Fruit fly (Drosophila melanogaster) whole organism, embryonic: ENCODE results near the gene Pcd.

Experiments used
- Adf1 ChIP-seq: fragments of 200-800 bp; sonication (Bioruptor generic); IDR thresholded peaks from 2 replicates; pipeline ENCODE4 v1.3.6; 2022; ENCODE audit warnings: missing biosample characterization, missing genetic modification characterization
- Antp ChIP-seq: fragments of 200-800 bp; sonication (Bioruptor generic); optimal IDR thresholded peaks from 3 replicates; lab custom pipeline; 2016; ENCODE audit warnings: missing biosample characterization, missing genetic modification characterization
- B-H1 ChIP-seq: fragments of 200-800 bp; sonication (Bioruptor generic); IDR thresholded peaks from 3 replicates; pipeline ENCODE4 v1.3.6; 2022; ENCODE audit warnings: missing biosample characterization, missing genetic modification characterization
- CG12391 ChIP-seq: fragments of 200-800 bp; sonication (Bioruptor generic); optimal IDR thresholded peaks from 3 replicates; lab custom pipeline; 2018; ENCODE audit warnings: missing biosample characterization, mild to moderate bottlenecking, missing genetic modification characterization, moderate library complexity
- CG13624 ChIP-seq: fragments of 200-800 bp; sonication (Bioruptor generic); optimal IDR thresholded peaks from 2 replicates; lab custom pipeline; 2016; ENCODE audit warnings: missing biosample characterization, missing genetic modification characterization
- CG13894 ChIP-seq: fragments of 200-800 bp; sonication (Bioruptor generic); optimal IDR thresholded peaks from 3 replicates; lab custom pipeline; 2018; ENCODE audit warnings: missing biosample characterization, mild to moderate bottlenecking, missing genetic modification characterization, moderate library complexity
- CG14710 ChIP-seq: fragments of 200-800 bp; sonication (Bioruptor generic); optimal IDR thresholded peaks from 3 replicates; lab custom pipeline; 2019; ENCODE audit warnings: missing biosample characterization, mild to moderate bottlenecking, missing genetic modification characterization, moderate library complexity
- CG14965 ChIP-seq: fragments of 200-800 bp; sonication (Bioruptor generic); optimal IDR thresholded peaks from 2 replicates; lab custom pipeline; 2016; ENCODE audit warnings: missing biosample characterization, missing genetic modification characterization, borderline replicate concordance
- CG1602 ChIP-seq: fragments of 200-800 bp; sonication (Bioruptor generic); optimal IDR thresholded peaks from 3 replicates; lab custom pipeline; 2016; ENCODE audit warnings: missing biosample characterization, missing genetic modification characterization
- CG17359 ChIP-seq: fragments of 200-800 bp; sonication (Bioruptor generic); optimal IDR thresholded peaks from 3 replicates; lab custom pipeline; 2018; ENCODE audit warnings: missing biosample characterization, mild to moderate bottlenecking, missing genetic modification characterization, moderate library complexity
- CG2199 ChIP-seq: fragments of 200-800 bp; sonication (Bioruptor generic); IDR thresholded peaks from 3 replicates; pipeline ENCODE4 v1.3.6; 2022; ENCODE audit warnings: missing biosample characterization, missing genetic modification characterization
- CG31224 ChIP-seq: fragments of 200-800 bp; sonication (Bioruptor generic); IDR thresholded peaks from 2 replicates; pipeline ENCODE4 v1.3.6; 2022; ENCODE audit warnings: missing biosample characterization, missing genetic modification characterization
- CG3726 ChIP-seq: fragments of 200-800 bp; sonication (Bioruptor generic); IDR thresholded peaks from 3 replicates; pipeline ENCODE4, ENCODE4 v1.3.6; 2022; ENCODE audit warnings: missing biosample characterization, missing genetic modification characterization
- CG4617 ChIP-seq: fragments of 200-800 bp; sonication (Bioruptor generic); optimal IDR thresholded peaks from 3 replicates; lab custom pipeline; 2016; ENCODE audit warnings: missing biosample characterization, missing genetic modification characterization, borderline replicate concordance
- CG4707 ChIP-seq: fragments of 200-800 bp; sonication (Bioruptor generic); optimal IDR thresholded peaks from 2 replicates; lab custom pipeline; 2018; ENCODE audit warnings: missing biosample characterization, mild to moderate bottlenecking, missing genetic modification characterization, moderate library complexity
- CG7556 ChIP-seq: fragments of 200-800 bp; sonication (Bioruptor generic); optimal IDR thresholded peaks from 2 replicates; lab custom pipeline; 2017; ENCODE audit warnings: missing biosample characterization, mild to moderate bottlenecking, missing genetic modification characterization
- CG8478 ChIP-seq: fragments of >200 bp; optimal IDR thresholded peaks from 2 replicates; lab custom pipeline; 2018
- CG8924 ChIP-seq: fragments of 200-800 bp; optimal IDR thresholded peaks from 3 replicates; lab custom pipeline; 2019; ENCODE audit warnings: missing biosample characterization, mild to moderate bottlenecking, missing genetic modification characterization, moderate library complexity
- CG9797 ChIP-seq: fragments of 200-800 bp; sonication (Bioruptor generic); optimal IDR thresholded peaks from 3 replicates; lab custom pipeline; 2018; ENCODE audit warnings: missing biosample characterization, mild to moderate bottlenecking, missing genetic modification characterization
- CG9932 ChIP-seq: fragments of 200-800 bp; sonication (Bioruptor generic); IDR thresholded peaks from 2 replicates; pipeline ENCODE4 v1.3.6; 2022; ENCODE audit warnings: missing biosample characterization, missing genetic modification characterization
- CTCF ChIP-seq: fragments of 200-800 bp; sonication (Bioruptor generic); optimal IDR thresholded peaks from 2 replicates; lab custom pipeline; 2017; ENCODE audit warnings: missing biosample characterization, mild to moderate bottlenecking, missing genetic modification characterization, moderate library complexity
- D19B ChIP-seq: fragments of 200-800 bp; sonication (Bioruptor generic); optimal IDR thresholded peaks from 2 replicates; lab custom pipeline; 2017; ENCODE audit warnings: missing biosample characterization, mild to moderate bottlenecking, missing genetic modification characterization
- E2f1 ChIP-seq: fragments of 200-800 bp; sonication (Bioruptor generic); IDR thresholded peaks from 2 replicates; pipeline ENCODE4 v1.3.6; 2022; ENCODE audit warnings: missing biosample characterization, missing genetic modification characterization
- Ets97D ChIP-seq: fragments of 200-800 bp; sonication (Bioruptor generic); optimal IDR thresholded peaks from 3 replicates; lab custom pipeline; 2016; ENCODE audit warnings: missing biosample characterization, missing genetic modification characterization
- HmgD ChIP-seq: fragments of 200-800 bp; sonication (Bioruptor generic); optimal IDR thresholded peaks from 3 replicates; lab custom pipeline; 2016; ENCODE audit warnings: missing biosample characterization, missing genetic modification characterization
- Hsf ChIP-seq: fragments of 200-800 bp; sonication (Bioruptor generic); optimal IDR thresholded peaks from 3 replicates; lab custom pipeline; 2016; ENCODE audit warnings: missing biosample characterization, missing genetic modification characterization
- Kr ChIP-seq: fragments of 200-800 bp; sonication (Bioruptor generic); optimal IDR thresholded peaks from 2 replicates; lab custom pipeline; 2017; ENCODE audit warnings: missing biosample characterization, mild to moderate bottlenecking, missing genetic modification characterization
- Meics ChIP-seq: fragments of 200-800 bp; sonication (Bioruptor generic); optimal IDR thresholded peaks from 2 replicates; lab custom pipeline; 2017; ENCODE audit warnings: missing biosample characterization, mild to moderate bottlenecking, missing genetic modification characterization
- NC2β ChIP-seq: fragments of 200-800 bp; sonication (Bioruptor generic); optimal IDR thresholded peaks from 2 replicates; lab custom pipeline; 2016; ENCODE audit warnings: missing biosample characterization, missing genetic modification characterization
- Rfx ChIP-seq: fragments of 200-800 bp; sonication (Bioruptor generic); IDR thresholded peaks from 2 replicates; pipeline ENCODE4 v1.3.6; 2022; ENCODE audit warnings: missing biosample characterization, missing genetic modification characterization
- Side ChIP-seq: fragments of 200-800 bp; sonication (Bioruptor generic); optimal IDR thresholded peaks from 2 replicates; lab custom pipeline; 2016; ENCODE audit warnings: missing biosample characterization, missing genetic modification characterization
- Xrp1 ChIP-seq: fragments of 200-800 bp; sonication (Bioruptor generic); IDR thresholded peaks from 2 replicates; pipeline ENCODE4 v1.3.6; 2022; ENCODE audit warnings: missing biosample characterization, missing genetic modification characterization
- da ChIP-seq: fragments of 200-800 bp; sonication (Bioruptor generic); optimal IDR thresholded peaks from 2 replicates; lab custom pipeline; 2016; ENCODE audit warnings: missing biosample characterization, missing genetic modification characterization
- fd64A ChIP-seq: fragments of 200-800 bp; sonication (Bioruptor generic); optimal IDR thresholded peaks from 3 replicates; lab custom pipeline; 2018; ENCODE audit warnings: missing biosample characterization, mild to moderate bottlenecking, missing genetic modification characterization
- fru ChIP-seq: fragments of >200 bp; optimal IDR thresholded peaks from 2 replicates; lab custom pipeline; 2017
- grn ChIP-seq: fragments of 200-800 bp; sonication (Bioruptor generic); optimal IDR thresholded peaks from 3 replicates; lab custom pipeline; 2017; ENCODE audit warnings: missing biosample characterization, missing genetic modification characterization
- hkb ChIP-seq, 2 experiments: fragments of 200-800 bp in 1 of 2; fragments of >200 bp in 1 of 2; sonication (Bioruptor generic) in 1 of 2; IDR thresholded peaks in 1 of 2; optimal IDR thresholded peaks in 1 of 2; 2 replicates each; pipeline versions ENCODE4 v1.3.6 to Lab custom; 2017 to 2022; ENCODE audit warnings: missing biosample characterization in 1 of 2, missing genetic modification characterization in 1 of 2
- jing ChIP-seq: fragments of 200-800 bp; sonication (Bioruptor generic); optimal IDR thresholded peaks from 2 replicates; lab custom pipeline; 2018; ENCODE audit warnings: missing biosample characterization, mild to moderate bottlenecking, missing genetic modification characterization
- lilli ChIP-seq: fragments of 200-800 bp; sonication (Bioruptor generic); optimal IDR thresholded peaks from 3 replicates; lab custom pipeline; 2016; ENCODE audit warnings: missing biosample characterization, missing genetic modification characterization
- lola ChIP-seq, 3 experiments: fragments of >200 bp in 2 of 3; fragments of 200-800 bp in 1 of 3; sonication (Bioruptor generic) in 1 of 3; optimal IDR thresholded peaks; 2 replicates each; lab custom pipeline; 2017 to 2019; ENCODE audit warnings: missing biosample characterization in 3 of 3, missing genetic modification characterization in 3 of 3, mild to moderate bottlenecking in 1 of 3, moderate library complexity in 1 of 3
- pb ChIP-seq: fragments of 200-800 bp; sonication (Bioruptor generic); optimal IDR thresholded peaks from 3 replicates; lab custom pipeline; 2016; ENCODE audit warnings: missing biosample characterization, missing genetic modification characterization
- pnt ChIP-seq: fragments of 200-800 bp; sonication (Bioruptor generic); optimal IDR thresholded peaks from 3 replicates; lab custom pipeline; 2016; ENCODE audit warnings: missing biosample characterization, missing genetic modification characterization
- pzg ChIP-seq: fragments of 200-800 bp; sonication (Bioruptor generic); optimal IDR thresholded peaks from 3 replicates; lab custom pipeline; 2018; ENCODE audit warnings: missing biosample characterization, mild to moderate bottlenecking, missing genetic modification characterization, moderate library complexity
- sc ChIP-seq, 3 experiments: fragments of >200 bp in 2 of 3; fragments of 200-800 bp in 1 of 3; sonication (Bioruptor generic) in 1 of 3; optimal IDR thresholded peaks; 2 replicates in 2 of 3; 3 replicates in 1 of 3; lab custom pipeline; 2017; ENCODE audit warnings: mild to moderate bottlenecking in 1 of 3, missing biosample characterization in 1 of 3, missing genetic modification characterization in 1 of 3, missing genetic modification reagents in 1 of 3
- schlank ChIP-seq: fragments of 200-800 bp; sonication (Bioruptor generic); optimal IDR thresholded peaks from 2 replicates; lab custom pipeline; 2018; ENCODE audit warnings: missing biosample characterization, mild to moderate bottlenecking, missing genetic modification characterization
- sd ChIP-seq: fragments of 200-800 bp; sonication (Bioruptor generic); optimal IDR thresholded peaks from 3 replicates; lab custom pipeline; 2018; ENCODE audit warnings: missing biosample characterization, mild to moderate bottlenecking, missing genetic modification characterization, moderate library complexity
- sima ChIP-seq: fragments of 200-800 bp; sonication (Bioruptor generic); optimal IDR thresholded peaks from 2 replicates; lab custom pipeline; 2016; ENCODE audit warnings: missing biosample characterization, missing genetic modification characterization
- sna ChIP-seq: fragments of 200-800 bp; sonication (Bioruptor generic); IDR thresholded peaks from 2 replicates; pipeline ENCODE4 v1.3.6; 2022; ENCODE audit warnings: missing biosample characterization, missing genetic modification characterization; ENCODE audit not compliant: partially characterized antibody
- sug ChIP-seq: fragments of 200-800 bp; optimal IDR thresholded peaks from 2 replicates; lab custom pipeline; 2019; ENCODE audit warnings: missing biosample characterization, mild to moderate bottlenecking, missing genetic modification characterization, moderate library complexity
- zfh1 ChIP-seq: fragments of 200-800 bp; sonication (Bioruptor generic); IDR thresholded peaks from 3 replicates; pipeline ENCODE4 v1.3.6; 2022; ENCODE audit warnings: missing biosample characterization, missing genetic modification characterization

Pcd gene

dm6 chr3R:29748591-29749303 is 25.8 kb downstream of the Pcd start, which contains the start of the genes ATPsyngamma and yata (continued):
- peak; percentile 48 for TF ChIP-seq Rfx
- TF ChIP-seq CG14710 = peak; percentile 70
- peak; percentile 57 for TF ChIP-seq CG8924 (tag; lab: Kevin White, UChicago)
- no peak for TF ChIP-seq CG13894 (tag; lab: Kevin White, UChicago)
- no peak for TF ChIP-seq pnt
- no peak for TF ChIP-seq D19B (GFP tag; lab: Kevin White, UChicago)
- no peak; the same call in 1 of the 2 replicates for TF ChIP-seq Adf1 (GFP tag; lab: Robert Waterston, UW)
- TF ChIP-seq CTCF (GFP tag; lab: Kevin White, UChicago) = peak; percentile 9
- TF ChIP-seq Kr = no peak
- peak; percentile 67 for TF ChIP-seq CG12391 (tag; lab: Kevin White, UChicago)
- no peak for TF ChIP-seq CG14965 (GFP tag; lab: Kevin White, UChicago)
- no peak for TF ChIP-seq fd64A
- TF ChIP-seq sug (tag; lab: Kevin White, UChicago) = peak; percentile 54
- peak; percentile 38 for TF ChIP-seq CG17359 (tag; lab: Kevin White, UChicago)
- no peak for TF ChIP-seq CG7556 (GFP tag; lab: Kevin White, UChicago)
- peak; percentile 53; the same call in 1 of the 2 replicates for TF ChIP-seq CG9932
- no peak for TF ChIP-seq E2f1
- no peak for TF ChIP-seq Side (GFP tag; lab: Kevin White, UChicago)
- TF ChIP-seq B-H1 (GFP tag; lab: Robert Waterston, UW) = no peak
- TF ChIP-seq CG8478 = no peak
- TF ChIP-seq CG3726 = no peak
- TF ChIP-seq CG2199 = no peak
- peak; percentile 25 for TF ChIP-seq CG4617 (GFP tag; lab: Kevin White, UChicago)
- TF ChIP-seq fru (lab: Kevin White, UChicago) = no peak
- TF ChIP-seq pb (GFP tag; lab: Kevin White, UChicago) = no peak
- TF ChIP-seq sima (GFP tag; lab: Kevin White, UChicago) = no peak
- no peak for TF ChIP-seq da (GFP tag; lab: Kevin White, UChicago)
- no peak for TF ChIP-seq hkb (optimal IDR thresholded peaks at IDR 0.05; lab: Kevin White, UChicago)
- TF ChIP-seq hkb (GFP tag; IDR thresholded peaks at IDR 0.05; lab: Robert Waterston, UW) = no peak
- TF ChIP-seq Hsf (GFP tag; lab: Kevin White, UChicago) = no peak
- TF ChIP-seq Antp (GFP tag; lab: Kevin White, UChicago) = no peak
- TF ChIP-seq lola (GFP tag; optimal IDR thresholded peaks at IDR 0.05; lab: Kevin White, UChicago) = peak in 1 of 3 experiments; percentile 35
- no peak for TF ChIP-seq schlank (tag; lab: Kevin White, UChicago)
- TF ChIP-seq zfh1 (GFP tag; lab: Robert Waterston, UW) = no peak
- no peak for TF ChIP-seq HmgD
- TF ChIP-seq CG31224 (GFP tag; lab: Robert Waterston, UW) = no peak
- peak; percentile 13 for TF ChIP-seq CG9797 (GFP tag; lab: Kevin White, UChicago)
- TF ChIP-seq CG1602 (GFP tag; lab: Kevin White, UChicago) = peak; percentile 1
- TF ChIP-seq lilli (GFP tag; lab: Kevin White, UChicago) = peak; percentile 29
- TF ChIP-seq sd (tag; lab: Kevin White, UChicago) = no peak
- TF ChIP-seq jing (GFP tag; lab: Kevin White, UChicago) = no peak
- TF ChIP-seq sc (optimal IDR thresholded peaks at IDR 0.05; lab: Kevin White, UChicago) = no peak
- TF ChIP-seq sc (GFP tag; optimal IDR thresholded peaks at IDR 0.05; lab: Kevin White, UChicago) = no peak
- TF ChIP-seq sna (GFP tag; lab: Robert Waterston, UW) = peak; percentile 67
- TF ChIP-seq grn (GFP tag; lab: Kevin White, UChicago) = no peak
- TF ChIP-seq Meics (GFP tag; lab: Kevin White, UChicago) = peak; percentile 65
- no peak for TF ChIP-seq Xrp1 (GFP tag; lab: Robert Waterston, UW)
- TF ChIP-seq pzg = peak; percentile 49
- TF ChIP-seq NC2β (GFP tag; lab: Kevin White, UChicago) = no peak
- peak; percentile 19 for TF ChIP-seq CG13624 (GFP tag; lab: Kevin White, UChicago)
- peak; percentile 40 for TF ChIP-seq Ets97D (GFP tag; lab: Kevin White, UChicago)
- no peak for TF ChIP-seq CG4707
